Worm (Caenorhabditis elegans): ENCODE results near the gene R07E4.1.

The R07E4.1 gene

DNA sequence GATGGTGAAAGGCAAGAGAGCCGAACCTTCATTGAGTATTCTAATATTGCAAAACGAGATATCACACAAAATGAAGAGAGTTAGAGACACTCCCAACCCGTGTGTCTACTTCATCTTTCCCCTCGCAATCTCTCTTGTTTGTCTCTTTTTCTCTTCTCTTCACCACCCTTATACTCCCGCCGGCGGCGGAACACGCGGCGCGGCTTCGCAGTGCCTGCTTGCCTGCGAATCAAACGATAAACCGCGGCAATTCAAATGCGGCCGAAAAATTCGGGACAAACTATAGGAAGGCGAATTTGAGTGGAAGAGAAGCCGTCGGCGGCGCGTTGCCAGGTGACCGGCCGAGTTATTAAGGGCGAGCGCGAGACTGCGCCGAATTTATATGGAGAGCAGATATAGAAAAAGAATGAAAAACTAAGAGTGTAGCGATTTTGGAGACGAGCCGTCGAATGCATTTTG lies 25.7 kb downstream of the R07E4.1 start, which contains the start of gene klp-13 (continued):
- TF ChIP-seq lsy-2 (tag; optimal IDR thresholded peaks at IDR 0.05) (peak; percentile 7 to 87), fos-1 (tag; optimal IDR thresholded peaks at IDR 0.05) (no peak), nhr-11 (tag; optimal IDR thresholded peaks at IDR 0.05) (peak; percentile 90), attf-4 (tag; optimal IDR thresholded peaks at IDR 0.05) (no peak), zip-11 (GFP tag; IDR thresholded peaks at IDR 0.05) (no peak), dmd-8 (GFP tag; IDR thresholded peaks at IDR 0.05) (no peak), lin-29 (GFP tag; IDR thresholded peaks at IDR 0.05) (no peak), ceh-32 (tag; optimal IDR thresholded peaks at IDR 0.05; ENCODE audit: poor library complexity) (no peak), mxl-2 (GFP tag; conservative IDR thresholded peaks at IDR 0.05) (no peak), snpc-1.2 (GFP tag; IDR thresholded peaks at IDR 0.05) (no peak), set-16 (GFP tag; IDR thresholded peaks at IDR 0.05) (peak; percentile 86), cey-2 (tag; optimal IDR thresholded peaks at IDR 0.05; ENCODE audit: borderline replicate concordance, insufficient read depth) (peak; percentile 9), duxl-1 (tag; optimal IDR thresholded peaks at IDR 0.05; ENCODE audit: poor library complexity) (peak; percentile 39), pha-4 (GFP tag; IDR thresholded peaks at IDR 0.05) (peak; percentile 36; the same call in 1 of the 2 replicates), pha-4 (tag; optimal IDR thresholded peaks at IDR 0.05) (no peak), ceh-20 (GFP tag; IDR thresholded peaks at IDR 0.05) (peak; percentile 66; the same call in 1 of the 2 replicates), nhr-41 (GFP tag; IDR thresholded peaks at IDR 0.05) (no peak), jun-1 (tag; optimal IDR thresholded peaks at IDR 0.05) (peak; percentile 68), vab-7 (GFP tag; IDR thresholded peaks at IDR 0.05) (no peak; the same call in 1 of the 2 replicates), ceh-82 (tag; optimal IDR thresholded peaks at IDR 0.05) (no peak), T26A8.4 (GFP tag; IDR thresholded peaks at IDR 0.05) (peak; percentile 56; the same call in 1 of the 2 replicates), tra-1 (GFP tag; IDR thresholded peaks at IDR 0.05) (no peak), ceh-28 (tag; optimal IDR thresholded peaks at IDR 0.05) (no peak), Y105C5A.15 (GFP tag; IDR thresholded peaks at IDR 0.05) (no peak), tag-97 (GFP tag; IDR thresholded peaks at IDR 0.05) (no peak), skn-1 (tag; optimal IDR thresholded peaks at IDR 0.05) (no peak), madf-9 (GFP tag; conservative IDR thresholded peaks at IDR 0.05) (peak; percentile 68; the same call in 1 of the 2 replicates), T20F7.1 (GFP tag; optimal IDR thresholded peaks at IDR 0.05) (no peak), pqm-1 (tag; optimal IDR thresholded peaks at IDR 0.05) (peak; percentile 21), php-3 (GFP tag; IDR thresholded peaks at IDR 0.05) (no peak), nhr-10 (tag; optimal IDR thresholded peaks at IDR 0.05) (no peak), daf-16 (GFP tag; optimal IDR thresholded peaks at IDR 0.05) (no peak), daf-16 (tag; optimal IDR thresholded peaks at IDR 0.05) (peak; percentile 85), ztf-11 (tag; optimal IDR thresholded peaks at IDR 0.05) (no peak), ZK546.5 (tag; optimal IDR thresholded peaks at IDR 0.05) (peak in 1 of 2 experiments; percentile 86), mep-1 (tag; optimal IDR thresholded peaks at IDR 0.05) (peak; percentile 93), nhr-25 (tag; optimal IDR thresholded peaks at IDR 0.05; ENCODE audit: borderline replicate concordance, insufficient read depth) (peak; percentile 14), mdl-1 (tag; optimal IDR thresholded peaks at IDR 0.05) (peak; percentile 12 to 92), ceh-44 (GFP tag; IDR thresholded peaks at IDR 0.05) (no peak), zag-1 (tag; optimal IDR thresholded peaks at IDR 0.05) (peak; percentile 2), Y48G9A.11 (GFP tag; IDR thresholded peaks at IDR 0.05) (no peak), nhr-76 (tag; optimal IDR thresholded peaks at IDR 0.05) (no peak), mes-2 (tag; optimal IDR thresholded peaks at IDR 0.05; ENCODE audit: poor library complexity, severe bottlenecking) (peak; percentile 84), lin-13 (GFP tag; optimal IDR thresholded peaks at IDR 0.05) (peak; percentile 85), lir-3 (tag; optimal IDR thresholded peaks at IDR 0.05) (no peak), daf-19 (GFP tag; conservative IDR thresholded peaks at IDR 0.05) (no peak), lin-39 (tag; optimal IDR thresholded peaks at IDR 0.05) (no peak), nhr-102 (tag; optimal IDR thresholded peaks at IDR 0.05) (no peak), lin-38 (GFP tag; IDR thresholded peaks at IDR 0.05) (no peak; the same call in 1 of the 2 replicates), dpl-1 (GFP tag; optimal IDR thresholded peaks at IDR 0.05) (peak; percentile 88), zfp-3 (GFP tag; conservative IDR thresholded peaks at IDR 0.05) (no peak)

Measured in whole organism, L4 larva.